Fruit fly (Drosophila melanogaster) whole organism, embryonic: ENCODE data around the gene NC2beta.

Experiments
- CG10431 ChIP-seq: fragments of 200-800 bp; sonication (Bioruptor generic); optimal IDR thresholded peaks from 3 replicates; lab custom pipeline; 2018; ENCODE audit warnings: missing biosample characterization, mild to moderate bottlenecking, missing genetic modification characterization
- CG11247 ChIP-seq: fragments of 200-800 bp; sonication (Bioruptor generic); IDR thresholded peaks from 2 replicates; pipeline ENCODE4 v1.3.6; 2022; ENCODE audit warnings: missing biosample characterization, missing genetic modification characterization
- CG11560 ChIP-seq: fragments of 200-800 bp; sonication (Bioruptor generic); IDR thresholded peaks from 3 replicates; pipeline ENCODE4 v1.3.6; 2022; ENCODE audit warnings: missing biosample characterization, missing genetic modification characterization
- CG12299 ChIP-seq: fragments of 200-800 bp; sonication (Bioruptor generic); optimal IDR thresholded peaks from 2 replicates; lab custom pipeline; 2018; ENCODE audit warnings: missing biosample characterization, mild to moderate bottlenecking, missing genetic modification characterization
- CG12942 ChIP-seq: fragments of 200-800 bp; sonication (Bioruptor generic); optimal IDR thresholded peaks from 3 replicates; lab custom pipeline; 2016; ENCODE audit warnings: missing biosample characterization, missing genetic modification characterization
- CG13287 ChIP-seq: fragments of 200-800 bp; sonication (Bioruptor generic); IDR thresholded peaks from 2 replicates; pipeline ENCODE4 v1.3.6; 2022; ENCODE audit warnings: missing biosample characterization, missing genetic modification characterization; ENCODE audit not compliant: partially characterized antibody
- CG1647 ChIP-seq: fragments of 200-800 bp; sonication (Bioruptor generic); optimal IDR thresholded peaks from 3 replicates; lab custom pipeline; 2016; ENCODE audit warnings: missing biosample characterization, missing genetic modification characterization
- CG18599 ChIP-seq: fragments of 200-800 bp; sonication (Bioruptor generic); optimal IDR thresholded peaks from 3 replicates; lab custom pipeline; 2017; ENCODE audit warnings: missing biosample characterization, missing genetic modification characterization, mild to moderate bottlenecking, moderate library complexity, missing genetic modification reagents
- CG6254 ChIP-seq: fragments of 200-800 bp; sonication (Bioruptor generic); optimal IDR thresholded peaks from 3 replicates; lab custom pipeline; 2017; ENCODE audit warnings: mild to moderate bottlenecking, missing biosample characterization, missing genetic modification reagents, missing genetic modification characterization
- CG7271 ChIP-seq: fragments of 200-800 bp; sonication (Bioruptor generic); optimal IDR thresholded peaks from 2 replicates; lab custom pipeline; 2018; ENCODE audit warnings: missing biosample characterization, mild to moderate bottlenecking, missing genetic modification characterization, moderate library complexity
- CG7745 ChIP-seq: fragments of 200-800 bp; sonication (Bioruptor generic); optimal IDR thresholded peaks from 2 replicates; lab custom pipeline; 2018; ENCODE audit warnings: missing biosample characterization, mild to moderate bottlenecking, missing genetic modification characterization, moderate library complexity
- Camta ChIP-seq: fragments of 200-800 bp; sonication (Bioruptor generic); optimal IDR thresholded peaks from 2 replicates; lab custom pipeline; 2016; ENCODE audit warnings: missing biosample characterization, missing genetic modification characterization
- Dfd ChIP-seq, 2 experiments: fragments of >200 bp; optimal IDR thresholded peaks; 2 replicates each; lab custom pipeline; 2017; ENCODE audit warnings: missing biosample characterization in 2 of 2, missing genetic modification characterization in 2 of 2
- Dip2 ChIP-seq: fragments of 200-800 bp; sonication (Bioruptor generic); IDR thresholded peaks from 2 replicates; pipeline ENCODE4 v1.3.6; 2022; ENCODE audit warnings: missing biosample characterization, missing genetic modification characterization
- Drgx ChIP-seq: fragments of 200-800 bp; sonication (Bioruptor generic); IDR thresholded peaks from 2 replicates; pipeline ENCODE4 v1.3.6; 2022; ENCODE audit warnings: missing biosample characterization, missing genetic modification characterization
- Ets65A ChIP-seq: fragments of 200-800 bp; sonication (Bioruptor generic); peaks from one replicate; lab custom pipeline; 2016; ENCODE audit warnings: missing biosample characterization, missing genetic modification characterization
- Ets97D ChIP-seq: fragments of 200-800 bp; sonication (Bioruptor generic); optimal IDR thresholded peaks from 3 replicates; lab custom pipeline; 2016; ENCODE audit warnings: missing biosample characterization, missing genetic modification characterization
- Fer1 ChIP-seq: fragments of 200-800 bp; sonication (Bioruptor generic); optimal IDR thresholded peaks from 2 replicates; lab custom pipeline; 2017; ENCODE audit warnings: missing biosample characterization, mild to moderate bottlenecking, missing genetic modification characterization
- Gsc ChIP-seq: fragments of 200-800 bp; sonication (Bioruptor generic); IDR thresholded peaks from 2 replicates; pipeline ENCODE4 v1.3.6; 2022; ENCODE audit warnings: missing biosample characterization, missing genetic modification characterization
- Hmr ChIP-seq: fragments of 200-800 bp; sonication (Bioruptor generic); optimal IDR thresholded peaks from 3 replicates; lab custom pipeline; 2017; ENCODE audit warnings: mild to moderate bottlenecking, missing biosample characterization, missing genetic modification reagents, missing genetic modification characterization
- Hr39 ChIP-seq: fragments of >200 bp; optimal IDR thresholded peaks from 2 replicates; lab custom pipeline; 2017
- Nf-YC ChIP-seq: fragments of 200-800 bp; optimal IDR thresholded peaks from 3 replicates; lab custom pipeline; 2019; ENCODE audit warnings: missing biosample characterization, mild to moderate bottlenecking, missing genetic modification characterization, moderate library complexity
- Six4 ChIP-seq: fragments of 200-800 bp; sonication (Bioruptor generic); optimal IDR thresholded peaks from 2 replicates; lab custom pipeline; 2016; ENCODE audit warnings: missing biosample characterization, missing genetic modification characterization
- Ssrp ChIP-seq: fragments of 200-800 bp; sonication (Bioruptor generic); optimal IDR thresholded peaks from 2 replicates; lab custom pipeline; 2018; ENCODE audit warnings: missing biosample characterization, mild to moderate bottlenecking, missing genetic modification characterization, moderate library complexity
- Usf ChIP-seq: fragments of 200-800 bp; sonication (Bioruptor generic); optimal IDR thresholded peaks from 2 replicates; lab custom pipeline; 2017; ENCODE audit warnings: missing genotype, missing biosample characterization, missing genetic modification characterization
- al ChIP-seq: fragments of 200-800 bp; sonication (Bioruptor generic); IDR thresholded peaks from 2 replicates; pipeline ENCODE4 v1.3.6; 2022; ENCODE audit warnings: missing biosample characterization, missing genetic modification characterization
- ase ChIP-seq: fragments of 200-800 bp; sonication (Bioruptor generic); IDR thresholded peaks from 3 replicates; pipeline ENCODE4 v1.3.6; 2022; ENCODE audit warnings: missing biosample characterization, missing genetic modification characterization
- cad ChIP-seq: fragments of >200 bp; optimal IDR thresholded peaks from 2 replicates; lab custom pipeline; 2017; ENCODE audit warnings: missing biosample characterization, missing genetic modification characterization
- caup ChIP-seq: fragments of 200-800 bp; sonication (Bioruptor generic); optimal IDR thresholded peaks from 3 replicates; lab custom pipeline; 2017; ENCODE audit warnings: missing biosample characterization, mild to moderate bottlenecking, missing genetic modification characterization, moderate library complexity; ENCODE audit not compliant: severe bottlenecking
- crp ChIP-seq, 2 experiments: fragments of 200-800 bp; sonication (Bioruptor generic); optimal IDR thresholded peaks; 2 replicates in 1 of 2; 3 replicates in 1 of 2; lab custom pipeline; 2017; ENCODE audit warnings: missing biosample characterization in 2 of 2, missing genetic modification characterization in 2 of 2, mild to moderate bottlenecking in 1 of 2, moderate library complexity in 1 of 2
- dati ChIP-seq: fragments of 200-800 bp; sonication (Bioruptor generic); IDR thresholded peaks from 2 replicates; pipeline ENCODE4 v1.3.6; 2022; ENCODE audit warnings: missing biosample characterization, missing genetic modification characterization
- fd102C ChIP-seq: fragments of 200-800 bp; sonication (Bioruptor generic); optimal IDR thresholded peaks from 2 replicates; lab custom pipeline; 2018; ENCODE audit warnings: missing biosample characterization, mild to moderate bottlenecking, missing genetic modification characterization, moderate library complexity
- fd96Cb ChIP-seq: fragments of 200-800 bp; sonication (Bioruptor generic); optimal IDR thresholded peaks from 2 replicates; lab custom pipeline; 2018; ENCODE audit warnings: missing biosample characterization, mild to moderate bottlenecking, missing genetic modification characterization, moderate library complexity
- fu2 ChIP-seq: fragments of 200-800 bp; sonication (Bioruptor generic); optimal IDR thresholded peaks from 2 replicates; lab custom pipeline; 2016; ENCODE audit warnings: missing biosample characterization, missing genetic modification characterization
- grau ChIP-seq: fragments of 200-800 bp; optimal IDR thresholded peaks from 3 replicates; lab custom pipeline; 2019; ENCODE audit warnings: missing biosample characterization, mild to moderate bottlenecking, missing genetic modification characterization, moderate library complexity
- gro ChIP-seq: fragments of 200-800 bp; sonication (Bioruptor generic); optimal IDR thresholded peaks from 2 replicates; lab custom pipeline; 2016; ENCODE audit warnings: missing biosample characterization, missing genetic modification characterization
- hbn ChIP-seq: fragments of 200-800 bp; sonication (Bioruptor generic); IDR thresholded peaks from 2 replicates; pipeline ENCODE4 v1.3.6; 2022; ENCODE audit warnings: missing biosample characterization, missing genetic modification characterization; ENCODE audit not compliant: partially characterized antibody
- ind ChIP-seq: fragments of 200-800 bp; sonication (Bioruptor generic); optimal IDR thresholded peaks from 3 replicates; lab custom pipeline; 2016; ENCODE audit warnings: missing biosample characterization, missing genetic modification characterization
- nau ChIP-seq: fragments of 200-800 bp; sonication (Bioruptor generic); optimal IDR thresholded peaks from 3 replicates; lab custom pipeline; 2017; ENCODE audit warnings: missing biosample characterization, mild to moderate bottlenecking, missing genetic modification characterization, missing genetic modification reagents
- prd ChIP-seq, 3 experiments: fragments of >200 bp in 2 of 3; fragments of 200-800 bp in 1 of 3; sonication (Bioruptor generic) in 1 of 3; optimal IDR thresholded peaks in 2 of 3; IDR thresholded peaks in 1 of 3; 2 replicates in 2 of 3; 3 replicates in 1 of 3; pipeline versions ENCODE4 v1.3.6 to Lab custom; 2017 to 2022; ENCODE audit warnings: missing biosample characterization in 1 of 3, missing genetic modification characterization in 1 of 3
- ranshi ChIP-seq: fragments of 200-800 bp; sonication (Bioruptor generic); IDR thresholded peaks from 2 replicates; pipeline ENCODE4 v1.3.6; 2022; ENCODE audit warnings: missing biosample characterization, missing genetic modification characterization
- row ChIP-seq: fragments of 200-800 bp; sonication (Bioruptor generic); IDR thresholded peaks from 3 replicates; pipeline ENCODE4 v1.3.6; 2022; ENCODE audit warnings: missing biosample characterization, missing genetic modification characterization
- sr ChIP-seq: fragments of 200-800 bp; sonication (Bioruptor generic); IDR thresholded peaks from 3 replicates; pipeline ENCODE4 v1.3.6; 2022; ENCODE audit warnings: missing biosample characterization, missing genetic modification characterization
- tgo ChIP-seq: fragments of 200-800 bp; sonication (Bioruptor generic); IDR thresholded peaks from 3 replicates; pipeline ENCODE4 v1.3.6; 2022; ENCODE audit warnings: missing biosample characterization, missing genetic modification characterization
- trh ChIP-seq: fragments of 200-800 bp; sonication (Bioruptor generic); optimal IDR thresholded peaks from 2 replicates; lab custom pipeline; 2016; ENCODE audit warnings: missing biosample characterization, missing genetic modification characterization
- unpg ChIP-seq: fragments of 200-800 bp; sonication (Bioruptor generic); optimal IDR thresholded peaks from 3 replicates; lab custom pipeline; 2018; ENCODE audit warnings: missing biosample characterization, mild to moderate bottlenecking, missing genetic modification characterization, moderate library complexity
- wor ChIP-seq: fragments of 200-800 bp; sonication (Bioruptor generic); IDR thresholded peaks from 2 replicates; pipeline ENCODE4 v1.3.6; 2022; ENCODE audit warnings: missing biosample characterization, missing genetic modification characterization
- zen ChIP-seq: fragments of 200-800 bp; sonication (Bioruptor generic); optimal IDR thresholded peaks from 3 replicates; lab custom pipeline; 2018; ENCODE audit warnings: missing biosample characterization, mild to moderate bottlenecking, missing genetic modification characterization, moderate library complexity
- zfh1 ChIP-seq: fragments of 200-800 bp; sonication (Bioruptor generic); IDR thresholded peaks from 3 replicates; pipeline ENCODE4 v1.3.6; 2022; ENCODE audit warnings: missing biosample characterization, missing genetic modification characterization

NC2beta gene

DNA sequence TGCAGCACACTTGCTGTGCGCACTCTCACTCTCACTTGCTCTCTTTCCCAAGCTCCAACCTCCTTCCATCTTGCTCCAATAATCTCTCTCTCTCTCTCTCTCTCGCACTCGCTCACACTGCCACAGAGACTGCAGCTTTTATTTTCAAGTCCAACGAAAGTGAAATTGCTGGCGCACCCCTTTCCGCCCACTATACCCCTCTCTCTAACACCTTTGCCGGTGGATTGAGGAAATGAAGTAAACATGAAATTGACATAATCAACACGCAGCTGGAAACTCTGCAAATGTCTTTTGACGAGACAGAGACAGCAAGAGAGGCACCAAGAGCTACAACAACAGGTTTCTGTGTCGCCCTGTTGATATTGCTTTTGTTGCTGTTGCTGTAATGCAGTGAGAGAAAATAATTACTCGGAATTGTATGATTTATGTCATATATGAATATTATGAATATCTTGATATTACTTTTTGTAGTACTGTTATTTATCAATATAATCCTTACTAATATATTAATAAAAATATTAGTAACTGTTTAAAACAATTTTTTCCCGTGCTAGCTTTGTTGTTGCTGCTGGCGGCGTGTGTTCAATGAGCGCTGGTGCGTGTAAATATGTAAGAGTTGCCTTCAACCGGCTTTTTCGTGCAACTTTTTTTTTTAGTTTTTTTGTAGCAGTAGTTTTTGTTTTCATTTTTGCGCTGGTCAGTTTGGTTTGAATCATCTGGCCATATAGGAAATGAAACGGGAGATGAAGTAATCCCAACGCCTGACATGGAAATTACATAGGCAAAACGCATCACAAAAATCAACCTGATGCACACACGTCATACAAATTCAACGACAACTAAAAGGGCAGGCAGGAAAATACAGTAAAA, 11.8 kb upstream of the NC2beta start (continued):
- TF ChIP-seq wor (peak; percentile 94), CG1647 (GFP tag; lab: Kevin White, UChicago) (peak; percentile 69), row (peak; percentile 96), CG10431 (GFP tag; lab: Kevin White, UChicago) (peak; percentile 91), fd96Cb (peak; percentile 95), CG11560 (tag; lab: Robert Waterston, UW) (no peak; the same call in 2 of the 3 replicates), Nf-YC (tag; lab: Kevin White, UChicago) (peak; percentile 52), ase (GFP tag; lab: Robert Waterston, UW) (peak; percentile 92), zen (tag; lab: Kevin White, UChicago) (peak; percentile 84), CG6254 (peak; percentile 78), Gsc (GFP tag; lab: Robert Waterston, UW) (peak; percentile 80), prd (optimal IDR thresholded peaks at IDR 0.05; lab: Kevin White, UChicago) (no peak), prd (GFP tag; IDR thresholded peaks at IDR 0.05; lab: Robert Waterston, UW) (peak; percentile 92), tgo (GFP tag; lab: Robert Waterston, UW) (peak; percentile 95), cad (no peak), caup (peak; percentile 83), CG7745 (tag; lab: Kevin White, UChicago) (peak; percentile 76), dati (GFP tag; lab: Robert Waterston, UW) (no peak), al (peak; percentile 84), CG13287 (GFP tag; lab: Robert Waterston, UW) (peak; percentile 26; the same call in 1 of the 2 replicates), ind (GFP tag; lab: Kevin White, UChicago) (peak; percentile 90), hbn (no peak), gro (no peak), CG7271 (tag; lab: Kevin White, UChicago) (peak; percentile 59), Dip2 (GFP tag; lab: Robert Waterston, UW) (no peak), Ssrp (tag; lab: Kevin White, UChicago) (peak; percentile 96), unpg (GFP tag; lab: Kevin White, UChicago) (peak; percentile 96), Camta (GFP tag; lab: Kevin White, UChicago) (peak; percentile 51), Six4 (GFP tag; lab: Kevin White, UChicago) (peak; percentile 89), nau (GFP tag; lab: Kevin White, UChicago) (peak; percentile 86), CG11247 (GFP tag; lab: Robert Waterston, UW) (peak; percentile 81), Usf (GFP tag; lab: Kevin White, UChicago) (peak; percentile 53), crp (GFP tag; optimal IDR thresholded peaks at IDR 0.05; lab: Kevin White, UChicago) (peak in 1 of 2 experiments; percentile 53), CG12299 (tag; lab: Kevin White, UChicago) (peak; percentile 82), Hmr (GFP tag; lab: Kevin White, UChicago) (peak; percentile 87), sr (GFP tag; lab: Robert Waterston, UW) (peak; percentile 48; the same call in 1 of the 3 replicates), trh (GFP tag; lab: Kevin White, UChicago) (peak; percentile 77), zfh1 (GFP tag; lab: Robert Waterston, UW) (peak; percentile 89), fu2 (GFP tag; lab: Kevin White, UChicago) (no peak), grau (tag; lab: Kevin White, UChicago) (peak; percentile 91), Dfd (GFP tag; optimal IDR thresholded peaks at IDR 0.05; lab: Kevin White, UChicago) (no peak), Fer1 (GFP tag; lab: Kevin White, UChicago) (peak; percentile 88), fd102C (GFP tag; lab: Kevin White, UChicago) (no peak), ranshi (peak; percentile 93), Hr39 (no peak), Ets97D (no peak), Ets65A (GFP tag; lab: Kevin White, UChicago) (peak; percentile 12), CG18599 (GFP tag; lab: Kevin White, UChicago) (peak; percentile 90), CG12942 (peak; percentile 86), Drgx (GFP tag; lab: Robert Waterston, UW) (peak; percentile 94)
